ENCODE assay signal across 3 worm cellular contexts in genomic region chrX:593245-593733, ce11.
A peak's percentile ranks its signal among the peaks of the same experiment; 100 is the strongest.
TF ChIP-seq lines count a peak whose summit lies in the region.

No protein-coding gene starts in this region.

TF ChIP-seq in whole organism, L1 larva, 84 proteins besides CTCF, POLR2A, EP300 and RAD21 (continued from another document and continues in another):
- TF ChIP-seq fkh-10 (GFP tag; optimal IDR thresholded peaks at IDR 0.05; lab: Kevin White, UChicago) (peak; percentile 86), sox-4 (tag; optimal IDR thresholded peaks at IDR 0.05; lab: Kevin White, UChicago) (peak; percentile 55), jun-1 (tag; optimal IDR thresholded peaks at IDR 0.05; lab: Kevin White, UChicago) (peak; percentile 82), pqm-1 (tag; optimal IDR thresholded peaks at IDR 0.05; lab: Kevin White, UChicago) (no peak), skn-1 (tag; optimal IDR thresholded peaks at IDR 0.05; lab: Kevin White, UChicago) (peak; percentile 85), lir-3 (tag; optimal IDR thresholded peaks at IDR 0.05; lab: Kevin White, UChicago; ENCODE audit: poor library complexity) (peak; percentile 59), ces-1 (GFP tag; optimal IDR thresholded peaks at IDR 0.05; lab: Kevin White, UChicago) (peak; percentile 39), nhr-28 (tag; optimal IDR thresholded peaks at IDR 0.05; lab: Kevin White, UChicago) (no peak), nhr-47 (tag; optimal IDR thresholded peaks at IDR 0.05; lab: Kevin White, UChicago) (peak; percentile 86), elt-2 (tag; optimal IDR thresholded peaks at IDR 0.05; lab: Kevin White, UChicago) (peak; percentile 37), alr-1 (tag; optimal IDR thresholded peaks at IDR 0.05; lab: Kevin White, UChicago; ENCODE audit: borderline replicate concordance) (no peak), vab-15 (tag; optimal IDR thresholded peaks at IDR 0.05; lab: Kevin White, UChicago) (no peak), ceh-90 (tag; optimal IDR thresholded peaks at IDR 0.05; lab: Kevin White, UChicago) (no peak), nhr-85 (tag; lab: Kevin White, UChicago) (peak; percentile 69), F16B12.6 (tag; optimal IDR thresholded peaks at IDR 0.05; lab: Kevin White, UChicago) (no peak), dsc-1 (tag; optimal IDR thresholded peaks at IDR 0.05; lab: Kevin White, UChicago) (peak; percentile 79), grh-1 (GFP tag; IDR thresholded peaks at IDR 0.05; lab: Robert Waterston, UW) (0 out of 2 replicates have a peak, but pooled peaks have one; percentile 21), ztf-11 (tag; optimal IDR thresholded peaks at IDR 0.05; lab: Kevin White, UChicago) (peak in 1 of 2 experiments; percentile 78), efl-3 (GFP tag; optimal IDR thresholded peaks at IDR 0.05; lab: Kevin White, UChicago) (no peak), lin-35 (GFP tag; optimal IDR thresholded peaks at IDR 0.05; lab: Kevin White, UChicago) (peak; percentile 58 to 70), nhr-20 (tag; optimal IDR thresholded peaks at IDR 0.05; lab: Kevin White, UChicago) (peak; percentile 87), pag-3 (tag; optimal IDR thresholded peaks at IDR 0.05; lab: Kevin White, UChicago; ENCODE audit: borderline replicate concordance, insufficient read depth) (peak; percentile 88), efl-1 (optimal IDR thresholded peaks at IDR 0.05; lab: Kevin White, UChicago) (peak; percentile 43 to 63), efl-1 (GFP tag; optimal IDR thresholded peaks at IDR 0.05 in 1 of 2; lab: Kevin White, UChicago) (peak in 1 of 2 experiments; percentile 95), snpc-4 (tag; optimal IDR thresholded peaks at IDR 0.05; lab: Kevin White, UChicago) (peak; percentile 60), mep-1 (tag; optimal IDR thresholded peaks at IDR 0.05; lab: Kevin White, UChicago) (peak; percentile 65), unc-62 (GFP tag; optimal IDR thresholded peaks at IDR 0.05; lab: Kevin White, UChicago) (no peak), xbp-1 (tag; optimal IDR thresholded peaks at IDR 0.05; lab: Kevin White, UChicago) (peak; percentile 77), lin-14 (GFP tag; optimal IDR thresholded peaks at IDR 0.05; lab: Kevin White, UChicago) (peak; percentile 99), isw-1 (GFP tag; IDR thresholded peaks at IDR 0.05; lab: Robert Waterston, UW) (peak; percentile 68), lin-15B (tag; optimal IDR thresholded peaks at IDR 0.05; lab: Kevin White, UChicago) (no peak), C04F5.9 (tag; optimal IDR thresholded peaks at IDR 0.05; lab: Kevin White, UChicago) (no peak), irx-1 (tag; optimal IDR thresholded peaks at IDR 0.05; lab: Kevin White, UChicago) (peak; percentile 70), aly-2 (tag; optimal IDR thresholded peaks at IDR 0.05; lab: Kevin White, UChicago) (peak; percentile 44), C34B4.2 (tag; optimal IDR thresholded peaks at IDR 0.05; lab: Kevin White, UChicago) (no peak), nhr-77 (tag; optimal IDR thresholded peaks at IDR 0.05; lab: Kevin White, UChicago) (peak; percentile 80), ceh-8 (GFP tag; optimal IDR thresholded peaks at IDR 0.05; lab: Kevin White, UChicago) (peak; percentile 16), hpl-2 (GFP tag; optimal IDR thresholded peaks at IDR 0.05; lab: Kevin White, UChicago) (no peak), unc-30 (tag; optimal IDR thresholded peaks at IDR 0.05; lab: Kevin White, UChicago) (no peak), fos-1 (tag; optimal IDR thresholded peaks at IDR 0.05; lab: Kevin White, UChicago) (peak; percentile 70), nhr-90 (tag; optimal IDR thresholded peaks at IDR 0.05; lab: Kevin White, UChicago; ENCODE audit: poor library complexity) (peak; percentile 66), hlh-4 (tag; optimal IDR thresholded peaks at IDR 0.05; lab: Kevin White, UChicago) (no peak), rnt-1 (tag; optimal IDR thresholded peaks at IDR 0.05; lab: Kevin White, UChicago) (peak; percentile 69)

TF ChIP-seq in whole organism, L3 larva, 47 proteins besides CTCF, POLR2A, EP300 and RAD21 (continued from another document):
- TF ChIP-seq snpc-4 (tag; optimal IDR thresholded peaks at IDR 0.05; lab: Kevin White, UChicago) (peak; percentile 66), daf-12 (tag; optimal IDR thresholded peaks at IDR 0.05; lab: Kevin White, UChicago) (no peak), nhr-43 (tag; optimal IDR thresholded peaks at IDR 0.05; lab: Kevin White, UChicago; ENCODE audit: poor library complexity, severe bottlenecking) (no peak), elt-2 (tag; optimal IDR thresholded peaks at IDR 0.05; lab: Kevin White, UChicago) (peak; percentile 74), ceh-9 (tag; optimal IDR thresholded peaks at IDR 0.05; lab: Kevin White, UChicago) (no peak), mdl-1 (tag; optimal IDR thresholded peaks at IDR 0.05; lab: Kevin White, UChicago) (peak; percentile 86), nhr-77 (tag; optimal IDR thresholded peaks at IDR 0.05; lab: Kevin White, UChicago) (no peak), lin-39 (tag; optimal IDR thresholded peaks at IDR 0.05; lab: Kevin White, UChicago) (peak; percentile 89), ZK546.5 (tag; optimal IDR thresholded peaks at IDR 0.05; lab: Kevin White, UChicago) (no peak), fos-1 (tag; optimal IDR thresholded peaks at IDR 0.05; lab: Kevin White, UChicago) (no peak), zag-1 (tag; optimal IDR thresholded peaks at IDR 0.05; lab: Kevin White, UChicago) (peak; percentile 14), tbx-2 (tag; optimal IDR thresholded peaks at IDR 0.05; lab: Kevin White, UChicago) (peak; percentile 72), sea-2 (GFP tag; optimal IDR thresholded peaks at IDR 0.05; lab: Kevin White, UChicago) (peak; percentile 41), lsy-12 (tag; optimal IDR thresholded peaks at IDR 0.05; lab: Kevin White, UChicago) (no peak), mml-1 (tag; optimal IDR thresholded peaks at IDR 0.05; lab: Kevin White, UChicago) (no peak), ceh-28 (tag; optimal IDR thresholded peaks at IDR 0.05; lab: Kevin White, UChicago) (peak; percentile 64), ceh-82 (tag; optimal IDR thresholded peaks at IDR 0.05; lab: Kevin White, UChicago) (no peak), skn-1 (tag; optimal IDR thresholded peaks at IDR 0.05; lab: Kevin White, UChicago) (peak; percentile 60), ceh-16 (tag; optimal IDR thresholded peaks at IDR 0.05; lab: Kevin White, UChicago) (no peak), ztf-11 (tag; optimal IDR thresholded peaks at IDR 0.05; lab: Kevin White, UChicago) (no peak), unc-39 (tag; optimal IDR thresholded peaks at IDR 0.05; lab: Kevin White, UChicago) (no peak), nhr-28 (tag; optimal IDR thresholded peaks at IDR 0.05; lab: Kevin White, UChicago) (no peak), elt-1 (tag; optimal IDR thresholded peaks at IDR 0.05; lab: Kevin White, UChicago) (peak; percentile 25), elt-3 (tag; optimal IDR thresholded peaks at IDR 0.05; lab: Kevin White, UChicago) (no peak), nhr-237 (tag; optimal IDR thresholded peaks at IDR 0.05; lab: Kevin White, UChicago) (no peak), ztf-4 (tag; optimal IDR thresholded peaks at IDR 0.05; lab: Kevin White, UChicago) (no peak), nhr-76 (tag; optimal IDR thresholded peaks at IDR 0.05; lab: Kevin White, UChicago) (peak; percentile 27), nhr-23 (tag; optimal IDR thresholded peaks at IDR 0.05; lab: Kevin White, UChicago) (peak; percentile 8)

TF ChIP-seq in whole organism, young adult, 124 proteins besides CTCF, POLR2A, EP300 and RAD21 (continued from another document):
- no peak for TF ChIP-seq cebp-1 (GFP tag; IDR thresholded peaks at IDR 0.05; lab: Robert Waterston, UW)
- TF ChIP-seq cebp-1 (tag; optimal IDR thresholded peaks at IDR 0.05; lab: Kevin White, UChicago) = peak; percentile 87
- TF ChIP-seq lin-26 (GFP tag; IDR thresholded peaks at IDR 0.05; lab: Robert Waterston, UW) = peak; percentile 61
- no peak for TF ChIP-seq snpc-1.1 (tag; optimal IDR thresholded peaks at IDR 0.05; lab: Kevin White, UChicago; ENCODE audit: insufficient read depth)
- TF ChIP-seq him-1 (tag; optimal IDR thresholded peaks at IDR 0.05; lab: Kevin White, UChicago) = no peak
- peak; percentile 71 for TF ChIP-seq somi-1 (GFP tag; optimal IDR thresholded peaks at IDR 0.05; lab: Kevin White, UChicago)
- peak; percentile 64 for TF ChIP-seq hmg-1.2 (GFP tag; IDR thresholded peaks at IDR 0.05; lab: Robert Waterston, UW)
- TF ChIP-seq ceh-79 (tag; optimal IDR thresholded peaks at IDR 0.05; lab: Kevin White, UChicago) = no peak
- no peak for TF ChIP-seq egl-44 (GFP tag; IDR thresholded peaks at IDR 0.05; lab: Robert Waterston, UW)
- TF ChIP-seq rec-8 (tag; optimal IDR thresholded peaks at IDR 0.05; lab: Kevin White, UChicago) = no peak
- 0 out of 2 replicates have a peak, but pooled peaks have one; percentile 50 for TF ChIP-seq hsf-1 (GFP tag; IDR thresholded peaks at IDR 0.05; lab: Robert Waterston, UW)
- no peak for TF ChIP-seq attf-6 (GFP tag; IDR thresholded peaks at IDR 0.05; lab: Robert Waterston, UW)
- no peak for TF ChIP-seq unc-130 (GFP tag; optimal IDR thresholded peaks at IDR 0.05; lab: Kevin White, UChicago)
- peak; percentile 61; the same call in 1 of the 2 replicates for TF ChIP-seq rcor-1 (GFP tag; IDR thresholded peaks at IDR 0.05; lab: Robert Waterston, UW)
- no peak for TF ChIP-seq nfya-1 (tag; optimal IDR thresholded peaks at IDR 0.05; lab: Kevin White, UChicago; ENCODE audit: borderline replicate concordance, insufficient read depth)
- no peak for TF ChIP-seq egl-18 (GFP tag; IDR thresholded peaks at IDR 0.05; lab: Robert Waterston, UW)
- peak; percentile 81 for TF ChIP-seq attf-5 (GFP tag; optimal IDR thresholded peaks at IDR 0.05; lab: Kevin White, UChicago)
- TF ChIP-seq zfh-2 (GFP tag; conservative IDR thresholded peaks at IDR 0.05; lab: Robert Waterston, UW) = peak; percentile 99
- no peak for TF ChIP-seq ceh-100 (GFP tag; IDR thresholded peaks at IDR 0.05; lab: Robert Waterston, UW)
- TF ChIP-seq pbrm-1 (GFP tag; IDR thresholded peaks at IDR 0.05; lab: Robert Waterston, UW) = peak; percentile 50; the same call in 1 of the 2 replicates
- TF ChIP-seq ceh-58 (GFP tag; IDR thresholded peaks at IDR 0.05; lab: Robert Waterston, UW) = no peak
- peak; percentile 63 for TF ChIP-seq repo-1 (tag; optimal IDR thresholded peaks at IDR 0.05; lab: Kevin White, UChicago)
- TF ChIP-seq unc-62 (GFP tag; optimal IDR thresholded peaks at IDR 0.05; lab: Kevin White, UChicago) = no peak
- no peak for TF ChIP-seq madf-6 (GFP tag; IDR thresholded peaks at IDR 0.05; lab: Robert Waterston, UW)
- TF ChIP-seq nhr-90 (tag; optimal IDR thresholded peaks at IDR 0.05; lab: Kevin White, UChicago) = peak; percentile 2
- peak; percentile 10 for TF ChIP-seq snpc-4 (GFP tag; optimal IDR thresholded peaks at IDR 0.05; lab: Kevin White, UChicago)
- peak in 2 of 4 experiments; percentile 72 to 77 for TF ChIP-seq snpc-4 (tag; optimal IDR thresholded peaks at IDR 0.05; lab: Kevin White, UChicago)
- TF ChIP-seq snpc-1.3 (tag; optimal IDR thresholded peaks at IDR 0.05; lab: Kevin White, UChicago; ENCODE audit: insufficient read depth) = no peak
- peak; percentile 42; the same call in 1 of the 2 replicates for TF ChIP-seq attf-3 (GFP tag; conservative IDR thresholded peaks at IDR 0.05; lab: Robert Waterston, UW)
- no peak for TF ChIP-seq nhr-27 (tag; optimal IDR thresholded peaks at IDR 0.05; lab: Kevin White, UChicago)
- no peak for TF ChIP-seq C17E4.6 (GFP tag; IDR thresholded peaks at IDR 0.05; lab: Robert Waterston, UW)
- TF ChIP-seq madf-10 (tag; optimal IDR thresholded peaks at IDR 0.05; lab: Kevin White, UChicago) = peak; percentile 75
- TF ChIP-seq ama-1 (optimal IDR thresholded peaks at IDR 0.05; lab: Kevin White, UChicago) = no peak
- TF ChIP-seq ama-1 (GFP tag; optimal IDR thresholded peaks at IDR 0.05; lab: Kevin White, UChicago) = peak in 1 of 2 experiments; percentile 37
- TF ChIP-seq B0035.1 (tag; optimal IDR thresholded peaks at IDR 0.05; lab: Kevin White, UChicago) = peak; percentile 21
- peak; percentile 70; the same call in 1 of the 2 replicates for TF ChIP-seq K11D2.4 (GFP tag; IDR thresholded peaks at IDR 0.05; lab: Robert Waterston, UW)
- no peak for TF ChIP-seq athp-1 (tag; optimal IDR thresholded peaks at IDR 0.05; lab: Kevin White, UChicago)
- no peak for TF ChIP-seq F57C9.4 (tag; optimal IDR thresholded peaks at IDR 0.05; lab: Kevin White, UChicago)
- TF ChIP-seq mcd-1 (GFP tag; IDR thresholded peaks at IDR 0.05; lab: Robert Waterston, UW) = no peak; the same call in none of the 2 replicates
- TF ChIP-seq lin-54 (GFP tag; optimal IDR thresholded peaks at IDR 0.05; lab: Kevin White, UChicago) = peak; percentile 42
- TF ChIP-seq die-1 (tag; optimal IDR thresholded peaks at IDR 0.05; lab: Kevin White, UChicago) = peak; percentile 47
- TF ChIP-seq F49E8.2 (tag; optimal IDR thresholded peaks at IDR 0.05; lab: Kevin White, UChicago; ENCODE audit: insufficient read depth) = no peak
- TF ChIP-seq T26A5.8 (tag; optimal IDR thresholded peaks at IDR 0.05; lab: Kevin White, UChicago) = no peak
- no peak for TF ChIP-seq madf-3 (GFP tag; IDR thresholded peaks at IDR 0.05; lab: Robert Waterston, UW)
- TF ChIP-seq sptf-2 (GFP tag; optimal IDR thresholded peaks at IDR 0.05; lab: Kevin White, UChicago) = no peak
- TF ChIP-seq ZK185.1 (tag; optimal IDR thresholded peaks at IDR 0.05; lab: Kevin White, UChicago; ENCODE audit: poor library complexity, severe bottlenecking) = peak; percentile 89
- no peak for TF ChIP-seq Y79H2A.3 (GFP tag; conservative IDR thresholded peaks at IDR 0.05; lab: Robert Waterston, UW)
- TF ChIP-seq Y67H2A.10 (GFP tag; conservative IDR thresholded peaks at IDR 0.05; lab: Robert Waterston, UW) = no peak
- peak in 1 of 2 experiments; percentile 59 for TF ChIP-seq let-607 (tag; optimal IDR thresholded peaks at IDR 0.05; lab: Kevin White, UChicago)
- peak; percentile 97 for TF ChIP-seq nhr-80 (tag; optimal IDR thresholded peaks at IDR 0.05; lab: Kevin White, UChicago)
- TF ChIP-seq cebp-2 (GFP tag; IDR thresholded peaks at IDR 0.05; lab: Robert Waterston, UW) = no peak
- TF ChIP-seq bed-2 (GFP tag; IDR thresholded peaks at IDR 0.05; lab: Robert Waterston, UW) = no peak
- TF ChIP-seq dox-1 (GFP tag; IDR thresholded peaks at IDR 0.05; lab: Robert Waterston, UW) = no peak; the same call in 1 of the 2 replicates
- peak; percentile 81 for TF ChIP-seq chd-7 (tag; optimal IDR thresholded peaks at IDR 0.05; lab: Kevin White, UChicago)
- no peak for TF ChIP-seq akir-1 (GFP tag; optimal IDR thresholded peaks at IDR 0.05; lab: Kevin White, UChicago)
- no peak for TF ChIP-seq ztf-28 (GFP tag; IDR thresholded peaks at IDR 0.05; lab: Robert Waterston, UW)
- no peak for TF ChIP-seq xnd-1 (tag; optimal IDR thresholded peaks at IDR 0.05; lab: Kevin White, UChicago)
- no peak for TF ChIP-seq pha-4 (tag; optimal IDR thresholded peaks at IDR 0.05; lab: Kevin White, UChicago)
- TF ChIP-seq dpff-1 (tag; optimal IDR thresholded peaks at IDR 0.05; lab: Kevin White, UChicago) = no peak
- peak; percentile 12 for TF ChIP-seq F10E7.11 (tag; optimal IDR thresholded peaks at IDR 0.05; lab: Kevin White, UChicago)
- no peak for TF ChIP-seq F52B5.7 (tag; optimal IDR thresholded peaks at IDR 0.05; lab: Kevin White, UChicago)
- TF ChIP-seq gei-17 (GFP tag; optimal IDR thresholded peaks at IDR 0.05; lab: Kevin White, UChicago) = peak; percentile 37
- no peak for TF ChIP-seq dpl-1 (GFP tag; optimal IDR thresholded peaks at IDR 0.05; lab: Kevin White, UChicago)
- TF ChIP-seq tlf-1 (GFP tag; optimal IDR thresholded peaks at IDR 0.05; lab: Kevin White, UChicago) = peak; percentile 13
- TF ChIP-seq atf-7 (tag; optimal IDR thresholded peaks at IDR 0.05; lab: Kevin White, UChicago) = peak; percentile 60
- peak; percentile 75; the same call in 1 of the 2 replicates for TF ChIP-seq let-526 (GFP tag; IDR thresholded peaks at IDR 0.05; lab: Robert Waterston, UW)
